Fruit fly (Drosophila melanogaster) whole organism, pupa: ENCODE results near the gene Pde6.
A peak's percentile ranks its signal among the peaks of the same experiment; 100 is the strongest.

Experiments
- CG13204 ChIP-seq: fragments of 200-800 bp; sonication (Bioruptor generic); optimal IDR thresholded peaks from 2 replicates; lab custom pipeline; 2018; ENCODE audit warnings: missing biosample characterization, mild to moderate bottlenecking, missing genetic modification characterization, moderate library complexity
- CG14655 ChIP-seq: fragments of 200-800 bp; sonication (Bioruptor generic); optimal IDR thresholded peaks from 3 replicates; lab custom pipeline; 2017; ENCODE audit warnings: mild to moderate bottlenecking, missing biosample characterization, missing genetic modification reagents, missing genetic modification characterization
- CG17806 ChIP-seq: fragments of 200-800 bp; sonication (Bioruptor generic); optimal IDR thresholded peaks from 2 replicates; lab custom pipeline; 2018; ENCODE audit warnings: missing biosample characterization, mild to moderate bottlenecking, missing genetic modification characterization, moderate library complexity
- CG9948 ChIP-seq: fragments of 200-800 bp; sonication (Bioruptor generic); optimal IDR thresholded peaks from 2 replicates; lab custom pipeline; 2018; ENCODE audit warnings: missing biosample characterization, mild to moderate bottlenecking, missing genetic modification characterization, moderate library complexity
- D1 ChIP-seq: fragments of 200-800 bp; sonication (Bioruptor generic); optimal IDR thresholded peaks from 2 replicates; lab custom pipeline; 2018; ENCODE audit warnings: missing biosample characterization, mild to moderate bottlenecking, missing genetic modification characterization, moderate library complexity
- EcR ChIP-seq: fragments of 200-800 bp; sonication (Bioruptor generic); optimal IDR thresholded peaks from 3 replicates; lab custom pipeline; 2019; ENCODE audit warnings: missing biosample characterization, missing genetic modification characterization, mild to moderate bottlenecking, moderate library complexity, missing genetic modification reagents
- Pif1B ChIP-seq: fragments of 200-800 bp; sonication (Bioruptor generic); optimal IDR thresholded peaks from 3 replicates; lab custom pipeline; 2016; ENCODE audit warnings: missing biosample characterization, missing genetic modification characterization

DNA sequence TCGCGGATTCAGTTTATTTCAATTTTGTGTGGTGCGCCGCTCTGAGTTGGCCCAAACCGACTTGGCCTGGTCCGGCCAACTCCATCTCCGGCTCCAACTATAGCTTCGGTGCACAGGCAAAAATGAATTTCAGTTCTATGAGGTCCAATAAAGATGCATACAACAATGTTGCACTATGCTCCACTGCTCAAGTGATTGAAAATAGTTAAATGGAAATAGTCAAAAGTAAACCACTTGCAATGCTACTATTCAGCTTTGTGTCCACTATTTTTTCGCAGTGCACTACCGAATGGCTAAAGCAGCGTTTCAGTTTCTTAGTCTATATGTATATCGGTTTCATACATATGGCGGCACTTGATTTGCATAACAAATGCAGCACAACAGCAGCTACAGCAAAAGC, 81.8 kb downstream of the Pde6 start:
- TF ChIP-seq CG13204 (GFP tag; lab: Kevin White, UChicago) (no peak), EcR (no peak), Pif1B (GFP tag; lab: Kevin White, UChicago) (peak; percentile 61), CG14655 (GFP tag; lab: Kevin White, UChicago) (peak; percentile 87), D1 (tag; lab: Kevin White, UChicago) (no peak), CG17806 (peak; percentile 70), CG9948 (tag; lab: Kevin White, UChicago) (peak; percentile 50)
